Worm (Caenorhabditis elegans): ENCODE results near the gene srab-20.

- no peak for TF ChIP-seq elt-2 (tag; optimal IDR thresholded peaks at IDR 0.05)
- no peak for TF ChIP-seq ces-1 (GFP tag; optimal IDR thresholded peaks at IDR 0.05)
- no peak for TF ChIP-seq unc-62 (GFP tag; optimal IDR thresholded peaks at IDR 0.05)
- TF ChIP-seq mab-9 (GFP tag; IDR thresholded peaks at IDR 0.05): no peak
- no peak for TF ChIP-seq efl-3 (GFP tag; optimal IDR thresholded peaks at IDR 0.05)
- TF ChIP-seq grh-1 (GFP tag; IDR thresholded peaks at IDR 0.05): no peak
- TF ChIP-seq snpc-4 (tag; optimal IDR thresholded peaks at IDR 0.05): no peak
- TF ChIP-seq ama-1 (optimal IDR thresholded peaks at IDR 0.05): no peak
- TF ChIP-seq nhr-77 (tag; optimal IDR thresholded peaks at IDR 0.05): no peak
- no peak for TF ChIP-seq egl-27 (tag; optimal IDR thresholded peaks at IDR 0.05)
- no peak for TF ChIP-seq fkh-8 (tag; optimal IDR thresholded peaks at IDR 0.05)
- no peak for TF ChIP-seq ztf-11 (tag; optimal IDR thresholded peaks at IDR 0.05)
- TF ChIP-seq jun-1 (tag; optimal IDR thresholded peaks at IDR 0.05): no peak
- TF ChIP-seq lin-39 (tag; optimal IDR thresholded peaks at IDR 0.05): no peak
Measured at ce11 chrV:3428697-3429096, at the start of gene srab-20.
